Worm (Caenorhabditis elegans): Measurements from ENCODE around the gene comt-2.

The comt-2 gene

ce11 chrV:16445676-16446075 is 48.6 kb downstream of the comt-2 start, which contains the start of gene T08G3.6:
T08G3.6 (plus strand) TSS chrV:16445976.
- no peak for TF ChIP-seq unc-62 (GFP tag; optimal IDR thresholded peaks at IDR 0.05)

- TF ChIP-seq unc-62 (GFP tag; optimal IDR thresholded peaks at IDR 0.05) = no peak
Observed at ce11 chrV:16443626-16444025, 50.7 kb downstream of the comt-2 start, which contains the start of gene srh-141. srh-141 (plus strand) TSS chrV:16443926.
